Worm (Caenorhabditis elegans): ENCODE results near the gene T26G10.5.

ce11 chrIII:9401036-9401435, 25.2 kb downstream of the T26G10.5 start, which contains the start of gene nlp-48:
- TF ChIP-seq nhr-12 (tag; optimal IDR thresholded peaks at IDR 0.05): no peak
- no peak for TF ChIP-seq lin-39 (tag; optimal IDR thresholded peaks at IDR 0.05)
- no peak for TF ChIP-seq elt-3 (tag; optimal IDR thresholded peaks at IDR 0.05)
- TF ChIP-seq tbx-2 (tag; optimal IDR thresholded peaks at IDR 0.05): no peak
- TF ChIP-seq ama-1 (optimal IDR thresholded peaks at IDR 0.05): no peak
- no peak for TF ChIP-seq fkh-10 (GFP tag; optimal IDR thresholded peaks at IDR 0.05)
